Fruit fly (Drosophila melanogaster) whole organism, adult: ENCODE results near the gene Atx2.

ENCODE experiments used
- CG1620 ChIP-seq: fragments of 200-800 bp; sonication (Bioruptor generic); optimal IDR thresholded peaks from 2 replicates; lab custom pipeline; 2016; ENCODE audit warnings: missing biosample characterization, missing genetic modification characterization
- CG33017 ChIP-seq: fragments of 200-800 bp; sonication (Bioruptor generic); optimal IDR thresholded peaks from 2 replicates; lab custom pipeline; 2018; ENCODE audit warnings: missing biosample characterization, mild to moderate bottlenecking, missing genetic modification characterization, moderate library complexity
- CG5204 ChIP-seq: fragments of 200-800 bp; sonication (Bioruptor generic); optimal IDR thresholded peaks from 2 replicates; lab custom pipeline; 2016; ENCODE audit warnings: missing biosample characterization, missing genetic modification characterization
- CG7101 ChIP-seq: fragments of 200-800 bp; sonication (Bioruptor generic); optimal IDR thresholded peaks from 2 replicates; lab custom pipeline; 2018; ENCODE audit warnings: missing biosample characterization, mild to moderate bottlenecking, missing genetic modification characterization, moderate library complexity
- Hr96 ChIP-seq: fragments of 200-800 bp; sonication (Bioruptor generic); optimal IDR thresholded peaks from 2 replicates; lab custom pipeline; 2016; ENCODE audit warnings: missing biosample characterization, missing genetic modification characterization
- bab1 ChIP-seq: fragments of 200-800 bp; sonication (Bioruptor generic); optimal IDR thresholded peaks from 3 replicates; lab custom pipeline; 2019; ENCODE audit warnings: missing biosample characterization, mild to moderate bottlenecking, missing genetic modification characterization, moderate library complexity
- ovo ChIP-seq: fragments of 200-800 bp; sonication (Bioruptor generic); optimal IDR thresholded peaks from 2 replicates; lab custom pipeline; 2016; ENCODE audit warnings: missing biosample characterization, missing genetic modification characterization
- pad ChIP-seq: fragments of 200-800 bp; sonication (Bioruptor generic); optimal IDR thresholded peaks from 3 replicates; lab custom pipeline; 2017; ENCODE audit warnings: missing biosample characterization, missing genetic modification characterization, mild to moderate bottlenecking, moderate library complexity, missing genetic modification reagents

DNA sequence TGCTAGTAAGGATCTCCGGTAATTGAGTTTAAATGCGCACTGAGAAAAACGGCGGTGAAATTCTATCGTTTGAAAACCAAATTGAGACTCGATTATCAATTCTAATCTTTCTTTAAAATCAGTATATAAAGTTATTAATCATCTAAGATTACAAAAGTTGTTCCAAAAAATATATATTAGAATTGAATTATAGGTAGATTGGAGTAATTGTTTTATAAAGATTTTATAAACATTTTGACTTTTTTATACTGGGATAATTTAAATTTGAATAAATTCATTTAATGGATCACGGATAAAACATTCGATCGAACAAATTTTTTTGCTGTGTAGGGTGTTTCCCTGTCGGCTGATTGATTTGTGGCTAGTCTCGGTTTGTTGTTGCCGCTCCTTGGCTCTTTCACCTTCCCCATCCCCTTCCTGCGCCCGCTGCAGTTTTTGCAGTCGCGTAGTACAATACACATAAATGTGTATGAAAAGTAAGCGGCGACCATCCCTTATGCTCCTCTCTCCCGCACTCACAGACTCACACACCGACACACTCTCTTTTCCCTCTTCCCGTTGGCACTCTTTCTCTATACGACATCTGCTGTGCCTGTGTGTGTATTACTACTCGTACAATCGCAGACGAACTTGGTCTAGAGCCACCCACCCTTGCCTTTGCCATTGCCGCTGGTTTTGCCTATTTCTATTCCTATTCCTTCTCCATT lies 10.8 kb downstream of the Atx2 start:
- TF ChIP-seq CG1620 (GFP tag; lab: Kevin White, UChicago) (no peak), CG5204 (GFP tag; lab: Kevin White, UChicago) (no peak), pad (GFP tag; lab: Kevin White, UChicago) (no peak), CG33017 (tag; lab: Kevin White, UChicago) (no peak), CG7101 (tag; lab: Kevin White, UChicago) (peak; percentile 11), bab1 (GFP tag; lab: Kevin White, UChicago) (no peak), ovo (GFP tag; lab: Kevin White, UChicago) (no peak), Hr96 (GFP tag; lab: Kevin White, UChicago) (no peak)
